Worm (Caenorhabditis elegans): Measurements from ENCODE around the gene F55H2.7.

The F55H2.7 gene

DNA sequence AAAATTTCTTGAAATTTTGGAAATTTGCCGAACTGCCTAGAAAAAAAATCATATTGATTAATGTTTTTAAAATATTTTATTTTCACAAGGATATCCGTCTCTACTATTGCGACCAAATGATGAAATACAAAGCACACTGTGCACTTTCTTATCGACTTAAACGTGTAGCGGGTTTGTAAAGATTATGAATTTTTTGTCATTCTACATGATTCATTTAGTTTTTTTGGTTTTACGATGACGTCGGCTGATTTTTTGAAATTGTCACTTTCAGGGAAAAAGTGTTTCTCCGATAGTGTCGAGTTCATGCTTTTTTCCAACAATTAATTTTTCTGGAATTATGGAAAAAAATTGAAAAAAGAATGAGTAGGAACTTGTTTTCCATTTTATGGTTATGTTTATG is 39.5 kb downstream of the F55H2.7 start:
- TF ChIP-seq klf-2 (GFP tag; conservative IDR thresholded peaks at IDR 0.05) (no peak), ztf-23 (GFP tag; IDR thresholded peaks at IDR 0.05) (no peak), ztf-29 (GFP tag; IDR thresholded peaks at IDR 0.05) (no peak), ref-1 (GFP tag; conservative IDR thresholded peaks at IDR 0.05) (no peak), cog-1 (tag; optimal IDR thresholded peaks at IDR 0.05) (no peak), T22C8.4 (GFP tag; IDR thresholded peaks at IDR 0.05) (no peak), flt-1 (GFP tag; IDR thresholded peaks at IDR 0.05) (no peak), med-1 (GFP tag; optimal IDR thresholded peaks at IDR 0.05; ENCODE audit: insufficient read depth) (no peak), tab-1 (GFP tag; IDR thresholded peaks at IDR 0.05) (no peak)

DNA sequence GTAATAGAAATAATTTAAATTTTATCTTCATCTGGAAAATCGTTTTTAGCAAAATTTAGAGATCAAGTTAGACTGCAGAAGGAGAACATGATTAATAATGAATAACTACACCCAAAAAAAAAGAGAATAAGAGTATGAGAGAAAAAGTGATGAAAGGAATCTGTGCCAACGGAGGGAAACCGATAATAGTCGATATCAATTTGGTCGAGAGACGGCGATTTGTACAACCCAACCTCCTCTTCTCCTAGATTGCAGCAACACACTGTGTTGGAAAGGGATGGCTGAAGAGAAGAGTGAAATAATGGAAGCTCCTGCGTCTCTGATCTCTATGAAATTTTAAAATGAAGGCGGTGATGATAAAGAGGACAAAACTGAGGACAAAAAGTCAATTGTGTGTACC is 41.5 kb downstream of the F55H2.7 start:
- TF ChIP-seq ref-1 (GFP tag; conservative IDR thresholded peaks at IDR 0.05) (no peak), tab-1 (GFP tag; IDR thresholded peaks at IDR 0.05) (no peak), T22C8.4 (GFP tag; IDR thresholded peaks at IDR 0.05) (no peak), cog-1 (tag; optimal IDR thresholded peaks at IDR 0.05) (no peak), ztf-29 (GFP tag; IDR thresholded peaks at IDR 0.05) (no peak), med-1 (GFP tag; optimal IDR thresholded peaks at IDR 0.05; ENCODE audit: insufficient read depth) (no peak), klf-2 (GFP tag; conservative IDR thresholded peaks at IDR 0.05) (no peak), flt-1 (GFP tag; IDR thresholded peaks at IDR 0.05) (no peak), ztf-23 (GFP tag; IDR thresholded peaks at IDR 0.05) (no peak)

DNA sequence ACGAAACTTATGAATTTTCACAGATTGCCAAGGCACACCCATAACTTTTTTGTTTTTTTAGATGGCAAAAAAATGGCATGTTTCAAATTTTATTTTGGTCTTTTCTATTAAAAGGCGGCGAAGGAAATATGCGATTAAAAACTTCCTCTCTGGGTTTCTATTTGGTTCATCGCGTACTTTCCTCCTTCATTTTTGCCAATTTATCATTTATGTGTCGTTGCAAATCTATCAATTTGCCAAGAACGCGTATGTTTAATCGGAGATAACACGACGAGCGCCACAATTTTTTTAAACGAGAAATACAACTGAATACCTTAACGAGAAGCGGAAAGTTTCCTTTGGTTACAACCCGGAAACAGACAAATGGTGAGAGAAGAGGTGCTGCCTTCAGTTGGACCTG is 43.6 kb downstream of the F55H2.7 start:
- TF ChIP-seq T22C8.4 (GFP tag; IDR thresholded peaks at IDR 0.05) (no peak), ztf-29 (GFP tag; IDR thresholded peaks at IDR 0.05) (no peak), tab-1 (GFP tag; IDR thresholded peaks at IDR 0.05) (no peak), ztf-23 (GFP tag; IDR thresholded peaks at IDR 0.05) (no peak), med-1 (GFP tag; optimal IDR thresholded peaks at IDR 0.05; ENCODE audit: insufficient read depth) (no peak), cog-1 (tag; optimal IDR thresholded peaks at IDR 0.05) (no peak), klf-2 (GFP tag; conservative IDR thresholded peaks at IDR 0.05) (no peak), ref-1 (GFP tag; conservative IDR thresholded peaks at IDR 0.05) (no peak), flt-1 (GFP tag; IDR thresholded peaks at IDR 0.05) (no peak)

DNA sequence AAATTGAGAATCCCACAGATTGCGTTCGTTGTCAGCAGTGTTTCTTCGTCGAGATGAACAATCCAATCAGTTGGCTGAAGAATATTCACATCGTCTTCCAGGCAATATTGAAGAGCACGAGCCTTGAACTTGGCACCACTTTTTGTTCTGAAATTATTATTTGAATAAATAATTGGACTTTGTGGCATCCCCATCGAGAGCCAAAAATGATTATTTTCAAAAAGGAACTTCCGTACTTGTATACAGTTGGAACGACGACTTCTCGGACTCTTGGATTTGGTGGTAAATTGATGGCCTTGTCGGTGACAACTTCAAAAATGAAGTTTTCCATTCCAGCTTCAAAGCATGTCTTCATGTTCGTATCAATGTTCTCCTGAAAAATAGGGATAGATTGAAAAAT is 44.1 kb downstream of the F55H2.7 start:
- TF ChIP-seq ztf-29 (GFP tag; IDR thresholded peaks at IDR 0.05) = no peak
- no peak for TF ChIP-seq cog-1 (tag; optimal IDR thresholded peaks at IDR 0.05)
- no peak for TF ChIP-seq flt-1 (GFP tag; IDR thresholded peaks at IDR 0.05)
- no peak for TF ChIP-seq klf-2 (GFP tag; conservative IDR thresholded peaks at IDR 0.05)
- no peak for TF ChIP-seq tab-1 (GFP tag; IDR thresholded peaks at IDR 0.05)
- TF ChIP-seq ref-1 (GFP tag; conservative IDR thresholded peaks at IDR 0.05) = no peak
- no peak for TF ChIP-seq ztf-23 (GFP tag; IDR thresholded peaks at IDR 0.05)
- no peak for TF ChIP-seq T22C8.4 (GFP tag; IDR thresholded peaks at IDR 0.05)
- TF ChIP-seq med-1 (GFP tag; optimal IDR thresholded peaks at IDR 0.05; ENCODE audit: insufficient read depth) = no peak

DNA sequence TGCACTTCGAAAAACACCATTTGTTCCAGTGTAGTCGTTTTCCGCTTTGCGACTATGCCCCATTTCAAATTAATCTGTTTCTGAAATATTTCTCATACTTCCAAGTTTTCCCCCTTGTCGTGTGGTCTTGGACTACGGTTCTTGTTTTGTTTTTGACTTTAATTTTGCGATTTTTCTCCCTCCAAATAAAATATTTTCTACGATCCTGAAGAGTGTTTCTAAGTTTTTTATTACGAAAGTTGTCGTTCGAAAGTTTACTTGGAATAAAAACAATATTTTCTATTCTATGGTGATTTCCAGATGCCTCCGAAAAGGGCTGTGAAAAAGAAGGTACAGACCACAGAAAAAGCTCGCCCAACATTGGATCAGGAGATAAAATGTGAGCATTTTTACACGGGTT is 48.2 kb downstream of the F55H2.7 start, which contains the start of gene tag-342:
TSS of gene tag-342 (plus strand) at position 301 of the 400 bp plus-strand sequence.
- TF ChIP-seq ref-1 (GFP tag; conservative IDR thresholded peaks at IDR 0.05) (no peak), cog-1 (tag; optimal IDR thresholded peaks at IDR 0.05) (no peak), klf-2 (GFP tag; conservative IDR thresholded peaks at IDR 0.05) (no peak), T22C8.4 (GFP tag; IDR thresholded peaks at IDR 0.05) (no peak), ztf-29 (GFP tag; IDR thresholded peaks at IDR 0.05) (no peak), tab-1 (GFP tag; IDR thresholded peaks at IDR 0.05) (no peak), ztf-23 (GFP tag; IDR thresholded peaks at IDR 0.05) (no peak), med-1 (GFP tag; optimal IDR thresholded peaks at IDR 0.05; ENCODE audit: insufficient read depth) (no peak), flt-1 (GFP tag; IDR thresholded peaks at IDR 0.05) (no peak)

DNA sequence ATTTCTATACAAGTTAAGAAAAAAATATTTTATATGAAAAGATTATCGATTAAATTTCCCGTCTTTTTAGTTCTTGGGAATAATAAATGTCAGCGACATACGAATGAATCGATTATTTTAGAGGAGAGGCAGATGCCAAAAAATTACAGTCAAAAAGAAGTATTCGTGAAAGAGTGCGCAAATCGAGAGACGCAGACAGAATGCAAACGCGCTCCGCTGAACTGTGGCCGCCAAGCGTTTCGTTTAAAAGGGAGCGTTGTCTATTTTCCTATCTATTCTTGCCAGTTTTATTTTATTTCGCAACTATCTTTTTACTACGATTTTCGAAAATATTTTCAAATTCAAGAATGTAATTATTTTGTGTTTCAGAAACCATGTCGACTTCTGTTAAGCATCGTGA is 49.0 kb downstream of the F55H2.7 start, which contains the start of gene baf-1:
TSS of gene baf-1 (plus strand) at position 370 of the 400 bp plus-strand sequence.
- TF ChIP-seq med-1 (GFP tag; optimal IDR thresholded peaks at IDR 0.05; ENCODE audit: insufficient read depth) (no peak), T22C8.4 (GFP tag; IDR thresholded peaks at IDR 0.05) (peak; percentile 34; the same call in 1 of the 2 replicates)

DNA sequence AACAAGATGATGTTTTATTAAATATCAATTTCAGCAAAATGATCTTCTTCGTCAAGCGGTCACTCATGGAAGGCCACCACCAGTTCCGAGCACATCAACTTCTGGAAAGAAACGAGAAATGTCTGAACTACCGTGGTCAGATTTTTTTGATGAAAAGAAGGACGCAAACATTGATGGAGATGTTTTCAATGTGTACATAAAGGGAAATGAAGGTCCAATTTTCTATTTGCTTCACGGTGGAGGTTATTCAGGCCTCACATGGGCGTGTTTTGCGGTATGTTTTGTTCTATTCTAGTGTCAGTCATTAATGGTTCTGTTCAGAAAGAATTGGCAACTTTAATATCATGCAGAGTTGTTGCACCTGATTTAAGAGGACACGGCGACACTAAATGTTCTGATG is 50.2 kb downstream of the F55H2.7 start, which contains the start of gene B0464.6:
TSS of gene B0464.6 (minus strand) at position 101 of the 400 bp plus-strand sequence.
- no peak for TF ChIP-seq med-1 (GFP tag; optimal IDR thresholded peaks at IDR 0.05; ENCODE audit: insufficient read depth)
- TF ChIP-seq klf-2 (GFP tag; conservative IDR thresholded peaks at IDR 0.05) = no peak
- no peak for TF ChIP-seq ref-1 (GFP tag; conservative IDR thresholded peaks at IDR 0.05)
- no peak for TF ChIP-seq T22C8.4 (GFP tag; IDR thresholded peaks at IDR 0.05)
- TF ChIP-seq tab-1 (GFP tag; IDR thresholded peaks at IDR 0.05) = no peak
- TF ChIP-seq cog-1 (tag; optimal IDR thresholded peaks at IDR 0.05) = no peak
- no peak for TF ChIP-seq flt-1 (GFP tag; IDR thresholded peaks at IDR 0.05)
- no peak for TF ChIP-seq ztf-29 (GFP tag; IDR thresholded peaks at IDR 0.05)
- no peak for TF ChIP-seq ztf-23 (GFP tag; IDR thresholded peaks at IDR 0.05)

DNA sequence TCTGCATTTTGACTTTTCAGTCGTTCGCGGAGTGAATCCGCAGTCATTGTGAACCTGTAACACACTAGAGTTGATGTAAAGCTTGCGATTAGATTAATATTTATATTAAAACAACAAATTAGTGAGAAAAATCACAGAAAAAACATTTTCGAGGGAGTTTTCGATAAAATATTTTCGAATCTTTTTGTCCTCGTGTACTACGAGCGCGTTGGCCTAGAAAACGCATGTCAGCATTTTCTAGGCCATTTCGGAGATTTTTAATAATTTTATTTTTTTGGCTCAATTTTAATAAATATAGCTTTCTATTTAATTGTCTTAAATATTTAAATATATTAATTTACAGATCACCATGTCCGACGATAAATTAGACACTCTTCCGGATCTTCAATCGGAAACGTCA is 50.6 kb downstream of the F55H2.7 start, which contains the start of gene B0464.9:
TSS of gene B0464.9 (plus strand) at position 344 of the 400 bp plus-strand sequence.
- no peak for TF ChIP-seq ref-1 (GFP tag; conservative IDR thresholded peaks at IDR 0.05)
- TF ChIP-seq T22C8.4 (GFP tag; IDR thresholded peaks at IDR 0.05) = peak; percentile 6; the same call in 1 of the 2 replicates
- peak; percentile 43; the same call in 1 of the 2 replicates for TF ChIP-seq ztf-23 (GFP tag; IDR thresholded peaks at IDR 0.05)
- no peak for TF ChIP-seq klf-2 (GFP tag; conservative IDR thresholded peaks at IDR 0.05)
- TF ChIP-seq flt-1 (GFP tag; IDR thresholded peaks at IDR 0.05) = no peak
